Worm (Caenorhabditis elegans) whole organism, mixed stage, embryonic: ENCODE data around the gene lias-1.

ENCODE experiments used
- bed-3 ChIP-seq: fragments of 200-800 bp; sonication (Bioruptor generic); optimal IDR thresholded peaks from 3 replicates; lab custom pipeline; 2018; ENCODE audit warnings: mild to moderate bottlenecking, missing genetic modification characterization, moderate library complexity, missing compliant biosample characterization
- blmp-1 ChIP-seq: fragments of 150-350 bp; optimal IDR thresholded peaks from 2 replicates; lab custom pipeline; 2014; ENCODE audit warnings: missing biosample characterization, missing genetic modification characterization
- ceh-39 ChIP-seq: fragments of 150-350 bp; optimal IDR thresholded peaks from 2 replicates; lab custom pipeline; 2014; ENCODE audit warnings: missing biosample characterization, missing genetic modification characterization
- ceh-83 ChIP-seq: fragments of 200-800 bp; sonication (Bioruptor generic); optimal IDR thresholded peaks from 2 replicates; lab custom pipeline; 2018; ENCODE audit warnings: mild to moderate bottlenecking, missing genetic modification characterization, missing compliant biosample characterization
- ces-1 ChIP-seq: fragments of 150-350 bp; optimal IDR thresholded peaks from 2 replicates; lab custom pipeline; 2014; ENCODE audit warnings: missing biosample characterization, missing genetic modification reagents, missing genetic modification characterization
- cnd-1 ChIP-seq: fragments of 200-800 bp; sonication (Bioruptor generic); optimal IDR thresholded peaks from 2 replicates; lab custom pipeline; 2018; ENCODE audit warnings: mild to moderate bottlenecking, missing genetic modification characterization, missing compliant biosample characterization
- drap-1 ChIP-seq: fragments of 200-800 bp; sonication (Bioruptor generic); optimal IDR thresholded peaks from 3 replicates; lab custom pipeline; 2018; ENCODE audit warnings: mild to moderate bottlenecking, missing genetic modification characterization, missing compliant biosample characterization
- elt-1 ChIP-seq: sonication (generic microtip); optimal IDR thresholded peaks from 2 replicates; lab custom pipeline; 2017; ENCODE audit warnings: missing genetic modification characterization, mild to moderate bottlenecking, missing compliant biosample characterization, antibody characterized with exemption, moderate library complexity, borderline replicate concordance; ENCODE audit not compliant: insufficient read depth
- flh-1 ChIP-seq: fragments of 200-800 bp; sonication (Bioruptor generic); optimal IDR thresholded peaks from 2 replicates; lab custom pipeline; 2018; ENCODE audit warnings: mild to moderate bottlenecking, missing genetic modification characterization, moderate library complexity, missing compliant biosample characterization
- hlh-1 ChIP-seq: fragments of 150-350 bp; optimal IDR thresholded peaks from 2 replicates; lab custom pipeline; 2014; ENCODE audit warnings: missing biosample characterization, missing genetic modification reagents, missing genetic modification characterization
- lin-13 ChIP-seq: fragments of 150-350 bp; optimal IDR thresholded peaks from 2 replicates; lab custom pipeline; 2014; ENCODE audit warnings: missing biosample characterization, missing genetic modification characterization
- lin-32 ChIP-seq: fragments of 200-800 bp; sonication (Bioruptor generic); optimal IDR thresholded peaks from 2 replicates; lab custom pipeline; 2018; ENCODE audit warnings: mild to moderate bottlenecking, missing genetic modification characterization, missing compliant biosample characterization
- lsy-2 ChIP-seq: fragments of 150-350 bp; optimal IDR thresholded peaks from 2 replicates; lab custom pipeline; 2014; ENCODE audit warnings: missing biosample characterization, missing genetic modification characterization
- mep-1 ChIP-seq: fragments of 150-350 bp; optimal IDR thresholded peaks from 2 replicates; lab custom pipeline; 2017; ENCODE audit warnings: missing biosample characterization, missing genetic modification reagents, missing genetic modification characterization, inconsistent platforms
- mls-2 ChIP-seq: sonication (generic microtip); optimal IDR thresholded peaks from 2 replicates; lab custom pipeline; 2016; ENCODE audit warnings: mild to moderate bottlenecking, missing genetic modification characterization, moderate library complexity, missing compliant biosample characterization
- nhr-12 ChIP-seq: fragments of 150-350 bp; optimal IDR thresholded peaks from 2 replicates; lab custom pipeline; 2014; ENCODE audit warnings: missing biosample characterization, missing genetic modification characterization
- nhr-2 ChIP-seq: fragments of 150-350 bp; optimal IDR thresholded peaks from 2 replicates; lab custom pipeline; 2014; ENCODE audit warnings: missing biosample characterization, missing genetic modification characterization
- nhr-237 ChIP-seq: fragments of 150-350 bp; optimal IDR thresholded peaks from 2 replicates; lab custom pipeline; 2014; ENCODE audit warnings: missing biosample characterization, missing genetic modification characterization
- pha-4 ChIP-seq: fragments of 150-350 bp; optimal IDR thresholded peaks from 2 replicates; lab custom pipeline; 2018; ENCODE audit warnings: missing biosample characterization, missing genetic modification reagents, missing genetic modification characterization
- sem-2 ChIP-seq: fragments of 200-800 bp; sonication (Bioruptor generic); optimal IDR thresholded peaks from 2 replicates; lab custom pipeline; 2018; ENCODE audit warnings: mild to moderate bottlenecking, missing genetic modification characterization, missing compliant biosample characterization
- tbx-8 ChIP-seq: fragments of 200-800 bp; sonication (Bioruptor generic); optimal IDR thresholded peaks from 2 replicates; lab custom pipeline; 2018; ENCODE audit warnings: mild to moderate bottlenecking, missing genetic modification characterization, moderate library complexity, missing compliant biosample characterization
- unc-39 ChIP-seq: fragments of 150-350 bp; optimal IDR thresholded peaks from 2 replicates; lab custom pipeline; 2014; ENCODE audit warnings: missing biosample characterization, missing genetic modification characterization
- unc-62 ChIP-seq: fragments of 150-350 bp; optimal IDR thresholded peaks from 2 replicates; lab custom pipeline; 2014; ENCODE audit warnings: missing biosample characterization, missing genetic modification reagents, missing genetic modification characterization
- zip-8 ChIP-seq: fragments of 150-350 bp; optimal IDR thresholded peaks from 2 replicates; lab custom pipeline; 2014; ENCODE audit warnings: missing biosample characterization, missing genetic modification characterization
- ztf-11 ChIP-seq: fragments of 150-350 bp; optimal IDR thresholded peaks from 2 replicates; lab custom pipeline; 2014; ENCODE audit warnings: missing biosample characterization, missing genetic modification characterization

Gene lias-1

ce11 chrIII:3499850-3500249 is 5.1 kb downstream of the lias-1 start (continued):
- no peak for TF ChIP-seq unc-62 (GFP tag; lab: Kevin White, UChicago)

DNA sequence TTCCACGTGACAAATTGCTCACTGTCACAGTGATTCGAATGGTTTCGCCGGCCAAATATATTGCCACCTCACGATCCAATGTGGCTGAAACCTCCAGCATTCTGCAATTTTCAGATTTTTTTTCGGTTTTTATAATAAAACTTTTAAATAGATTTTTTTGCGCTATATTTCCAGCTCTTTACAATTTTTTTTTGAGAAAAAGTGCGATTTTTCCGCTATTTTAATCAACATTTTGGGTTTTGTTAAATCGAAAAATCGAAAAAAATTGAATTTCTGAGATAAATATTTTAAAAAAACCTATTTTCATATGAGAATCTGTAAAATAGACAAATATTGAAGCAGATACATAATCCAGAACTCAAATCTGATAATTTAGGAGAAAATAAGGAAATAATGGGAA is 5.9 kb downstream of the lias-1 start, which contains the start of gene M01F1.9:
Gene M01F1.9, minus strand, starts transcription at position 101 of the 400 bp plus-strand sequence.
- no peak for TF ChIP-seq mep-1 (tag; lab: Kevin White, UChicago)
- no peak for TF ChIP-seq flh-1 (GFP tag; lab: Kevin White, UChicago)
- no peak for TF ChIP-seq drap-1 (GFP tag; lab: Kevin White, UChicago)

DNA sequence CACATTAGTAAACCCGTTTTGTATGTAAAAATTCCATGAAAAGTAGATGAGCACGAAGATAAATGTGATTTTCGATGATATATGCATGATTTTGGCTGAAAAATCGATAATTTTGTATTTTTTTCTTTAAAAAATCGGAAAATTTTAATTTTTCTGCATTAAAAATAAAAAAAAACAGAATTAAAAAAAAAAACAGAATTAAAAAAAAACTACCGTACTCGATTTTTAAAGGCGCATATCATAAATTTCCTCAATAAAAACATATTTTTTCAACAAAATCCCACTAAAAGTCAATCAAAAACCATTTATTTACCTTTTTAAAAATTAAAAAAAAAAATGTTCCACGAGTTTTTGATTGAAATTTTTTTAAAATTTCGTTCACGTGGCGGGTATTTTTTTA is 11.8 kb downstream of the lias-1 start, which contains the start of gene gly-14:
Gene gly-14, minus strand, starts transcription at position 101 of the 400 bp plus-strand sequence.
- no peak for TF ChIP-seq nhr-237 (tag; lab: Kevin White, UChicago)

DNA sequence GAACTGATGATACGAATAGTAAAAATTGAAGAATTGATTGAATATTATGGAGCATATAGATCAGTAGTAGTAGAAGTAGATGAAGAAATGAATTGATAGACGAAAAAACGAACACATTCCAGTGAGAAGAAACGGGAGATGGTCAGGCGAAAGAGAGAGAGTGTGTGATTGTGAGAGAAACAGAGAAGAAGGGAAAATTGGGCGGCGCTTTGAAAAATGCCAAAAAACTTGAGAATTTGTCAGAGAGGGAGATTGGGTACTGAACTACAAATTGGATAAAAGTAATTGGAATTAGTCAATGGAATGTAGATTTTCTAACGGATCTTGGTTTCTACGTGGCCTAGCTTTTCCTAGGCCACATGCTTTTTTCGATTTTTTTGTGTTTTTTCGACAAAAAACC is 16.7 kb downstream of the lias-1 start, which contains the start of gene C34C12.7:
Gene C34C12.7, minus strand, starts transcription at position 118 of the 400 bp plus-strand sequence.
- TF ChIP-seq elt-1 (tag; lab: Kevin White, UChicago) (no peak), bed-3 (GFP tag; lab: Kevin White, UChicago) (no peak), mls-2 (tag; lab: Kevin White, UChicago) (no peak)
- TF ChIP-seq, all 35 proteins: peak for 0

- TF ChIP-seq bed-3 (GFP tag; lab: Kevin White, UChicago) (no peak), unc-39 (tag; lab: Kevin White, UChicago) (no peak), ces-1 (GFP tag; lab: Kevin White, UChicago) (no peak), lin-13 (tag; lab: Kevin White, UChicago) (no peak), lsy-2 (tag; lab: Kevin White, UChicago) (no peak), zip-8 (no peak), nhr-237 (tag; lab: Kevin White, UChicago) (no peak), tbx-8 (GFP tag; lab: Kevin White, UChicago) (no peak), nhr-2 (tag; lab: Kevin White, UChicago) (no peak), ceh-39 (tag; lab: Kevin White, UChicago) (no peak)
Observed at ce11 chrIII:3487133-3487532, 17.8 kb downstream of the lias-1 start.

- TF ChIP-seq zip-8 = peak; percentile 61
- no peak for TF ChIP-seq nhr-237 (tag; lab: Kevin White, UChicago)
- TF ChIP-seq, all 35 proteins: peak for 1
Observed at ce11 chrIII:3486055-3486454, 18.8 kb downstream of the lias-1 start.

DNA sequence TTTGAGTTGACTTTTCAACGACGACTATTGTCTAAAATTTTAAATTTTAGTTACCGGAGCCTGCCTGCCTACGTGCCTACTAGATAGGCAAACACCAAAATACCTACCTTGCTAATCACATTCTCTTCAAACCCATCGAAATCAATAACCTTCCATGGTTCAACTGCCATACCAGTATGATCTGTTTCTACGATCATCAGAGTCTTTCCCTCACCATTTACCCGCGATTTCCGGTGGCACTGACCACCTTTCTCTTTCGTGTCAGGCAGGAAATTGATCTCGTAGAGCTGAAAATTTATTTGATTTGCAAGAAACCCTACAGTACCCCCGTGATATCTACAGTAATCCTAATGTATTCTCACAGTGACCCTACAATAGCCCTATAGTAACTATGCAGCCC is 19.9 kb downstream of the lias-1 start:
- no peak for TF ChIP-seq elt-1 (tag; lab: Kevin White, UChicago)
- no peak for TF ChIP-seq pha-4 (tag; lab: Kevin White, UChicago)
- no peak for TF ChIP-seq unc-39 (tag; lab: Kevin White, UChicago)
- no peak for TF ChIP-seq hlh-1 (tag; lab: Kevin White, UChicago)
- TF ChIP-seq nhr-12 (tag; lab: Kevin White, UChicago) = no peak
- TF ChIP-seq ztf-11 (tag; lab: Kevin White, UChicago) = no peak
- TF ChIP-seq mep-1 (tag; lab: Kevin White, UChicago) = no peak
- TF ChIP-seq blmp-1 (tag; lab: Kevin White, UChicago) = no peak
- TF ChIP-seq cnd-1 (tag; lab: Kevin White, UChicago) = no peak
- TF ChIP-seq sem-2 (GFP tag; lab: Kevin White, UChicago) = no peak
- no peak for TF ChIP-seq bed-3 (GFP tag; lab: Kevin White, UChicago)
- TF ChIP-seq ces-1 (GFP tag; lab: Kevin White, UChicago) = no peak

- no peak for TF ChIP-seq unc-62 (GFP tag; lab: Kevin White, UChicago)
- TF ChIP-seq pha-4 (tag; lab: Kevin White, UChicago) = no peak
- TF ChIP-seq drap-1 (GFP tag; lab: Kevin White, UChicago) = no peak
- TF ChIP-seq nhr-12 (tag; lab: Kevin White, UChicago) = no peak
- no peak for TF ChIP-seq lin-32 (GFP tag; lab: Kevin White, UChicago)
- TF ChIP-seq ceh-83 (GFP tag; lab: Kevin White, UChicago) = no peak
- no peak for TF ChIP-seq lin-13 (tag; lab: Kevin White, UChicago)
- TF ChIP-seq mep-1 (tag; lab: Kevin White, UChicago) = no peak
Observed at ce11 chrIII:3482291-3482690, 22.6 kb downstream of the lias-1 start, which contains the start of gene C34C12.6. C34C12.6 (plus strand) TSS chrIII:3482591.
